Worm (Caenorhabditis elegans) whole organism, L1 larva: Measurements from ENCODE around the gene W02B12.11.

Source experiments
- ets-5 ChIP-seq: fragments of 200-800 bp; sonication (Bioruptor generic); IDR thresholded peaks from 2 replicates; pipeline ENCODE4 v1.3.6; 2022; ENCODE audit warnings: missing genetic modification characterization, missing compliant biosample characterization
- fkh-10 ChIP-seq: sonication (generic microtip); optimal IDR thresholded peaks from 2 replicates; lab custom pipeline; 2017; ENCODE audit warnings: missing biosample characterization, missing genetic modification reagents, missing genetic modification characterization
- fos-1 ChIP-seq: fragments of 150-350 bp; optimal IDR thresholded peaks from 2 replicates; lab custom pipeline; 2014; ENCODE audit warnings: missing biosample characterization, missing genetic modification characterization
- grh-1 ChIP-seq: fragments of 200-800 bp; sonication (Bioruptor generic); IDR thresholded peaks from 2 replicates; pipeline ENCODE4 v1.3.6; 2022; ENCODE audit warnings: missing genetic modification reagents, missing genetic modification characterization, missing compliant biosample characterization
- lin-13 ChIP-seq: fragments of 150-350 bp; optimal IDR thresholded peaks from 2 replicates; lab custom pipeline; 2014; ENCODE audit warnings: missing biosample characterization, missing genetic modification reagents, missing genetic modification characterization
- lin-15B ChIP-seq: fragments of 150-350 bp; sonication (generic microtip); optimal IDR thresholded peaks from 3 replicates; lab custom pipeline; 2014; ENCODE audit warnings: missing biosample characterization, missing genetic modification characterization
- nhr-28 ChIP-seq: fragments of 150-350 bp; optimal IDR thresholded peaks from 2 replicates; lab custom pipeline; 2014; ENCODE audit warnings: missing biosample characterization, missing genetic modification characterization
- unc-62 ChIP-seq: fragments of 150-350 bp; optimal IDR thresholded peaks from 2 replicates; lab custom pipeline; 2014; ENCODE audit warnings: missing biosample characterization, missing genetic modification reagents, missing genetic modification characterization
- unc-98 ChIP-seq: fragments of 200-800 bp; sonication (Bioruptor generic); IDR thresholded peaks from 2 replicates; pipeline ENCODE4 v1.3.6; 2022; ENCODE audit warnings: missing genetic modification characterization, missing compliant biosample characterization

DNA sequence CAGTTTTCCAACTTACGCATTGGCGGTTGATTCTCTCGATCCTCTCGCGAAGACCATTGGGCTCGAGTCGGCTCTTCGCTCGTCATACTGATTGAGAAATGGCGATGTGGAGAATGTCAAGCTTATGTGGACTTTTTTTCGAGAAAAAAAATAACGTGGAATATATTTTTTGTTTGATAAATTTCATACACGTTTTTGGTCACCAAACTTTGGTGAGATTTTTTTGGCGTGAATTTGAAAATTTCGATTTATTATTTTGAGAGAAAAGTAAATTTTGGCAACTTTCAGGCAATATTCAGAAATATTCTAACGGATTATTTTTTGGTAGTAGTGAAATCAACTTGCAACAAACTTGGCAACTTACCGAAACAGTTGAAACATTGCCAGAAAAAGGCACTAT, 5.4 kb downstream of the W02B12.11 start, which contains the start of gene W02B12.12:
- no peak for TF ChIP-seq grh-1
- TF ChIP-seq unc-98 (GFP tag; lab: Robert Waterston, UW): no peak
- TF ChIP-seq lin-15B (tag; lab: Kevin White, UChicago): no peak
- no peak for TF ChIP-seq fkh-10 (GFP tag; lab: Kevin White, UChicago)
- no peak for TF ChIP-seq ets-5 (GFP tag; lab: Robert Waterston, UW)
- no peak for TF ChIP-seq nhr-28
- TF ChIP-seq unc-62 (GFP tag; lab: Kevin White, UChicago): no peak
- no peak for TF ChIP-seq fos-1 (tag; lab: Kevin White, UChicago)
- TF ChIP-seq lin-13 (GFP tag; lab: Kevin White, UChicago): no peak
